Worm (Caenorhabditis elegans) whole organism, L3 larva: ENCODE measurements around the gene C45G9.4.

Source experiments
- nhr-12 ChIP-seq: fragments of 150-350 bp; optimal IDR thresholded peaks from 2 replicates; lab custom pipeline; 2014; ENCODE audit warnings: missing biosample characterization, missing genetic modification characterization
- snpc-4 ChIP-seq: fragments of 150-350 bp; optimal IDR thresholded peaks from 2 replicates; lab custom pipeline; 2014; ENCODE audit warnings: missing biosample characterization, missing genetic modification characterization

- TF ChIP-seq nhr-12 (tag; lab: Kevin White, UChicago) (no peak), snpc-4 (no peak)
Observed at ce11 chrIII:5027219-5027618, 35.3 kb upstream of the C45G9.4 start.
